Fruit fly (Drosophila melanogaster) whole organism, embryonic: ENCODE data around the gene CG14718.

Experiments
- Awh ChIP-seq: fragments of 200-800 bp; sonication (Bioruptor generic); IDR thresholded peaks from 2 replicates; pipeline ENCODE4, ENCODE4 v1.3.6; 2022; ENCODE audit warnings: missing biosample characterization, missing genetic modification characterization
- CG11456 ChIP-seq: fragments of 200-800 bp; sonication (Bioruptor generic); IDR thresholded peaks from 3 replicates; pipeline ENCODE4 v1.3.6; 2022; ENCODE audit warnings: missing biosample characterization, missing genetic modification characterization
- CG16779 ChIP-seq: fragments of 200-800 bp; sonication (Bioruptor generic); IDR thresholded peaks from 2 replicates; pipeline ENCODE4 v1.3.6; 2022; ENCODE audit warnings: missing biosample characterization, missing genetic modification characterization
- CG4707 ChIP-seq: fragments of 200-800 bp; sonication (Bioruptor generic); optimal IDR thresholded peaks from 2 replicates; lab custom pipeline; 2018; ENCODE audit warnings: missing biosample characterization, mild to moderate bottlenecking, missing genetic modification characterization, moderate library complexity
- CG7271 ChIP-seq: fragments of 200-800 bp; sonication (Bioruptor generic); optimal IDR thresholded peaks from 2 replicates; lab custom pipeline; 2018; ENCODE audit warnings: missing biosample characterization, mild to moderate bottlenecking, missing genetic modification characterization, moderate library complexity
- bsh ChIP-seq, 2 experiments: fragments of 200-800 bp; sonication (Bioruptor generic); optimal IDR thresholded peaks; 2 replicates each; lab custom pipeline; 2017 to 2018; ENCODE audit warnings: mild to moderate bottlenecking in 2 of 2, missing biosample characterization in 2 of 2, missing genetic modification characterization in 2 of 2, moderate library complexity in 1 of 2
- fd96Cb ChIP-seq: fragments of 200-800 bp; sonication (Bioruptor generic); optimal IDR thresholded peaks from 2 replicates; lab custom pipeline; 2018; ENCODE audit warnings: missing biosample characterization, mild to moderate bottlenecking, missing genetic modification characterization, moderate library complexity
- gce ChIP-seq: fragments of 200-800 bp; sonication (Bioruptor generic); IDR thresholded peaks from 3 replicates; pipeline ENCODE4 v1.3.6; 2022; ENCODE audit warnings: missing biosample characterization, missing genetic modification characterization
- sr ChIP-seq: fragments of 200-800 bp; sonication (Bioruptor generic); IDR thresholded peaks from 3 replicates; pipeline ENCODE4 v1.3.6; 2022; ENCODE audit warnings: missing biosample characterization, missing genetic modification characterization
- sug ChIP-seq: fragments of 200-800 bp; optimal IDR thresholded peaks from 2 replicates; lab custom pipeline; 2019; ENCODE audit warnings: missing biosample characterization, mild to moderate bottlenecking, missing genetic modification characterization, moderate library complexity

- TF ChIP-seq gce (GFP tag; lab: Robert Waterston, UW) (no peak), bsh (GFP tag; optimal IDR thresholded peaks at IDR 0.05; lab: Kevin White, UChicago) (no peak), sr (no peak), CG11456 (GFP tag; lab: Robert Waterston, UW) (no peak), Awh (GFP tag; lab: Robert Waterston, UW) (no peak), CG16779 (GFP tag; lab: Robert Waterston, UW) (no peak), CG7271 (tag; lab: Kevin White, UChicago) (no peak), sug (tag; lab: Kevin White, UChicago) (no peak), fd96Cb (no peak), CG4707 (GFP tag; lab: Kevin White, UChicago) (no peak)
Observed at dm6 chr3R:11741730-11742203, 41.4 kb downstream of the CG14718 start, which contains the start of the genes Blm and CG14722.
